Fruit fly (Drosophila melanogaster) whole organism, adult: Measurements from ENCODE around the gene Gabat.

ENCODE experiments used
- CG11617 ChIP-seq: fragments of 200-800 bp; sonication (Bioruptor generic); optimal IDR thresholded peaks from 2 replicates; lab custom pipeline; 2017; ENCODE audit warnings: mild to moderate bottlenecking, missing biosample characterization, missing genetic modification reagents, missing genetic modification characterization
- CG12768 ChIP-seq: fragments of 200-800 bp; sonication (Bioruptor generic); optimal IDR thresholded peaks from 2 replicates; lab custom pipeline; 2017; ENCODE audit warnings: missing biosample characterization, missing genetic modification characterization, mild to moderate bottlenecking, moderate library complexity, missing genetic modification reagents
- CG14711 ChIP-seq: fragments of 200-800 bp; sonication (Bioruptor generic); optimal IDR thresholded peaks from 2 replicates; lab custom pipeline; 2018; ENCODE audit warnings: missing biosample characterization, mild to moderate bottlenecking, missing genetic modification characterization, moderate library complexity
- CG1620 ChIP-seq: fragments of 200-800 bp; sonication (Bioruptor generic); optimal IDR thresholded peaks from 2 replicates; lab custom pipeline; 2016; ENCODE audit warnings: missing biosample characterization, missing genetic modification characterization
- CG33017 ChIP-seq: fragments of 200-800 bp; sonication (Bioruptor generic); optimal IDR thresholded peaks from 2 replicates; lab custom pipeline; 2018; ENCODE audit warnings: missing biosample characterization, mild to moderate bottlenecking, missing genetic modification characterization, moderate library complexity
- CG5204 ChIP-seq: fragments of 200-800 bp; sonication (Bioruptor generic); optimal IDR thresholded peaks from 2 replicates; lab custom pipeline; 2016; ENCODE audit warnings: missing biosample characterization, missing genetic modification characterization
- CG7045 ChIP-seq: fragments of 200-800 bp; sonication (Bioruptor generic); optimal IDR thresholded peaks from 2 replicates; lab custom pipeline; 2017; ENCODE audit warnings: missing biosample characterization, mild to moderate bottlenecking, missing genetic modification characterization
- CG7101 ChIP-seq: fragments of 200-800 bp; sonication (Bioruptor generic); optimal IDR thresholded peaks from 2 replicates; lab custom pipeline; 2018; ENCODE audit warnings: missing biosample characterization, mild to moderate bottlenecking, missing genetic modification characterization, moderate library complexity
- Clk ChIP-seq: fragments of 200-800 bp; sonication (Bioruptor generic); optimal IDR thresholded peaks from 2 replicates; lab custom pipeline; 2017; ENCODE audit warnings: missing biosample characterization, missing genetic modification characterization
- Crg-1 ChIP-seq: fragments of 200-800 bp; sonication (Bioruptor generic); optimal IDR thresholded peaks from 2 replicates; lab custom pipeline; 2016; ENCODE audit warnings: missing biosample characterization, missing genetic modification characterization
- Hr96 ChIP-seq: fragments of 200-800 bp; sonication (Bioruptor generic); optimal IDR thresholded peaks from 2 replicates; lab custom pipeline; 2016; ENCODE audit warnings: missing biosample characterization, missing genetic modification characterization
- Mnt ChIP-seq: fragments of 200-800 bp; sonication (Bioruptor generic); optimal IDR thresholded peaks from 2 replicates; lab custom pipeline; 2016; ENCODE audit warnings: missing biosample characterization, mild to moderate bottlenecking, missing genetic modification characterization
- bab1 ChIP-seq: fragments of 200-800 bp; sonication (Bioruptor generic); optimal IDR thresholded peaks from 3 replicates; lab custom pipeline; 2019; ENCODE audit warnings: missing biosample characterization, mild to moderate bottlenecking, missing genetic modification characterization, moderate library complexity
- cic ChIP-seq: fragments of 200-800 bp; sonication (Bioruptor generic); optimal IDR thresholded peaks from 2 replicates; lab custom pipeline; 2017; ENCODE audit warnings: missing biosample characterization, mild to moderate bottlenecking, missing genetic modification characterization, moderate library complexity
- cnc ChIP-seq, 2 experiments: fragments of >200 bp; optimal IDR thresholded peaks; 2 replicates each; lab custom pipeline; 2017
- kay ChIP-seq: fragments of 200-800 bp; sonication (Bioruptor generic); peaks from one replicate; lab custom pipeline; 2016; ENCODE audit warnings: missing biosample characterization, missing genetic modification characterization, borderline replicate concordance
- ovo ChIP-seq: fragments of 200-800 bp; sonication (Bioruptor generic); optimal IDR thresholded peaks from 2 replicates; lab custom pipeline; 2016; ENCODE audit warnings: missing biosample characterization, missing genetic modification characterization
- pad ChIP-seq: fragments of 200-800 bp; sonication (Bioruptor generic); optimal IDR thresholded peaks from 3 replicates; lab custom pipeline; 2017; ENCODE audit warnings: missing biosample characterization, missing genetic modification characterization, mild to moderate bottlenecking, moderate library complexity, missing genetic modification reagents
- tj ChIP-seq: fragments of 200-800 bp; sonication (Bioruptor generic); optimal IDR thresholded peaks from 3 replicates; lab custom pipeline; 2017; ENCODE audit warnings: missing biosample characterization, mild to moderate bottlenecking, missing genetic modification characterization, moderate library complexity
- toe ChIP-seq: fragments of 200-800 bp; sonication (Bioruptor generic); optimal IDR thresholded peaks from 2 replicates; lab custom pipeline; 2016; ENCODE audit warnings: missing biosample characterization, missing genetic modification characterization

Gabat gene

dm6 chr3L:19955699-19956098, 44.8 kb downstream of the Gabat start, which contains the start of gene CG42263:
CG42263 (minus strand) TSS chr3L:19955799.
- TF ChIP-seq CG12768 (GFP tag; lab: Kevin White, UChicago): no peak
- no peak for TF ChIP-seq Hr96 (GFP tag; lab: Kevin White, UChicago)
- TF ChIP-seq cnc (optimal IDR thresholded peaks at IDR 0.05; lab: Kevin White, UChicago): no peak
- TF ChIP-seq Clk: no peak
- TF ChIP-seq Mnt: no peak
- TF ChIP-seq CG1620 (GFP tag; lab: Kevin White, UChicago): no peak
- TF ChIP-seq CG5204: no peak
- no peak for TF ChIP-seq Crg-1 (GFP tag; lab: Kevin White, UChicago)
- no peak for TF ChIP-seq CG7101 (tag; lab: Kevin White, UChicago)
- no peak for TF ChIP-seq CG7045 (GFP tag; lab: Kevin White, UChicago)
- no peak for TF ChIP-seq ovo (GFP tag; lab: Kevin White, UChicago)
- TF ChIP-seq pad (GFP tag; lab: Kevin White, UChicago): no peak

dm6 chr3L:19954426-19954825, 46.1 kb downstream of the Gabat start, which contains the start of gene CG42654:
CG42654 (minus strand) TSS chr3L:19954526.
- TF ChIP-seq CG14711 (tag; lab: Kevin White, UChicago) (no peak), bab1 (GFP tag; lab: Kevin White, UChicago) (no peak), tj (GFP tag; lab: Kevin White, UChicago) (no peak), Hr96 (GFP tag; lab: Kevin White, UChicago) (no peak), CG33017 (tag; lab: Kevin White, UChicago) (no peak), CG7101 (tag; lab: Kevin White, UChicago) (no peak), Mnt (no peak), CG12768 (GFP tag; lab: Kevin White, UChicago) (no peak), kay (GFP tag; lab: Kevin White, UChicago) (no peak), ovo (GFP tag; lab: Kevin White, UChicago) (no peak), cic (GFP tag; lab: Kevin White, UChicago) (no peak), Crg-1 (GFP tag; lab: Kevin White, UChicago) (no peak)

dm6 chr3L:19953612-19954011, 46.9 kb downstream of the Gabat start, which contains the start of gene CG42655:
CG42655 (minus strand) TSS chr3L:19953712.
- no peak for TF ChIP-seq CG7101 (tag; lab: Kevin White, UChicago)
- no peak for TF ChIP-seq CG11617 (GFP tag; lab: Kevin White, UChicago)
- no peak for TF ChIP-seq CG12768 (GFP tag; lab: Kevin White, UChicago)
- TF ChIP-seq tj (GFP tag; lab: Kevin White, UChicago): no peak
- no peak for TF ChIP-seq CG1620 (GFP tag; lab: Kevin White, UChicago)
- TF ChIP-seq Crg-1 (GFP tag; lab: Kevin White, UChicago): no peak
- TF ChIP-seq CG33017 (tag; lab: Kevin White, UChicago): no peak
- TF ChIP-seq cic (GFP tag; lab: Kevin White, UChicago): no peak
- TF ChIP-seq bab1 (GFP tag; lab: Kevin White, UChicago): no peak
- no peak for TF ChIP-seq CG7045 (GFP tag; lab: Kevin White, UChicago)
- TF ChIP-seq CG5204: no peak
- TF ChIP-seq toe (GFP tag; lab: Kevin White, UChicago): no peak
- no peak for TF ChIP-seq CG14711 (tag; lab: Kevin White, UChicago)
- TF ChIP-seq cnc (optimal IDR thresholded peaks at IDR 0.05; lab: Kevin White, UChicago): no peak
- no peak for TF ChIP-seq pad (GFP tag; lab: Kevin White, UChicago)
- no peak for TF ChIP-seq kay (GFP tag; lab: Kevin White, UChicago)
- TF ChIP-seq Mnt: no peak
- no peak for TF ChIP-seq ovo (GFP tag; lab: Kevin White, UChicago)
- no peak for TF ChIP-seq Clk
- no peak for TF ChIP-seq Hr96 (GFP tag; lab: Kevin White, UChicago)

- no peak for TF ChIP-seq CG11617 (GFP tag; lab: Kevin White, UChicago)
- no peak for TF ChIP-seq cic (GFP tag; lab: Kevin White, UChicago)
- TF ChIP-seq bab1 (GFP tag; lab: Kevin White, UChicago): no peak
- TF ChIP-seq Hr96 (GFP tag; lab: Kevin White, UChicago): no peak
- no peak for TF ChIP-seq toe (GFP tag; lab: Kevin White, UChicago)
Observed at dm6 chr3L:19952690-19953089, 47.8 kb downstream of the Gabat start, which contains the start of gene CG33710. CG33710 (minus strand) TSS chr3L:19952790.

dm6 chr3L:19951868-19952267, 48.6 kb downstream of the Gabat start, which contains the start of gene CG34258:
CG34258 (minus strand) TSS chr3L:19951968.
- TF ChIP-seq kay (GFP tag; lab: Kevin White, UChicago) (no peak), CG5204 (no peak), tj (GFP tag; lab: Kevin White, UChicago) (no peak), Crg-1 (GFP tag; lab: Kevin White, UChicago) (no peak), cnc (optimal IDR thresholded peaks at IDR 0.05; lab: Kevin White, UChicago) (no peak), CG7045 (GFP tag; lab: Kevin White, UChicago) (no peak), Hr96 (GFP tag; lab: Kevin White, UChicago) (no peak), CG11617 (GFP tag; lab: Kevin White, UChicago) (no peak), CG33017 (tag; lab: Kevin White, UChicago) (no peak)

dm6 chr3L:19951035-19951434, 49.5 kb downstream of the Gabat start, which contains the start of gene CG32219:
CG32219 (minus strand) TSS chr3L:19951135.
- TF ChIP-seq CG12768 (GFP tag; lab: Kevin White, UChicago) (no peak), Mnt (no peak), kay (GFP tag; lab: Kevin White, UChicago) (no peak), CG1620 (GFP tag; lab: Kevin White, UChicago) (no peak), Hr96 (GFP tag; lab: Kevin White, UChicago) (no peak), CG7045 (GFP tag; lab: Kevin White, UChicago) (no peak), ovo (GFP tag; lab: Kevin White, UChicago) (no peak), CG33017 (tag; lab: Kevin White, UChicago) (no peak), Crg-1 (GFP tag; lab: Kevin White, UChicago) (no peak), Clk (no peak), CG5204 (no peak), toe (GFP tag; lab: Kevin White, UChicago) (no peak), CG7101 (tag; lab: Kevin White, UChicago) (no peak), tj (GFP tag; lab: Kevin White, UChicago) (no peak)
